Fruit fly (Drosophila melanogaster): ENCODE measurements around the gene CG42821.

The CG42821 gene

DNA sequence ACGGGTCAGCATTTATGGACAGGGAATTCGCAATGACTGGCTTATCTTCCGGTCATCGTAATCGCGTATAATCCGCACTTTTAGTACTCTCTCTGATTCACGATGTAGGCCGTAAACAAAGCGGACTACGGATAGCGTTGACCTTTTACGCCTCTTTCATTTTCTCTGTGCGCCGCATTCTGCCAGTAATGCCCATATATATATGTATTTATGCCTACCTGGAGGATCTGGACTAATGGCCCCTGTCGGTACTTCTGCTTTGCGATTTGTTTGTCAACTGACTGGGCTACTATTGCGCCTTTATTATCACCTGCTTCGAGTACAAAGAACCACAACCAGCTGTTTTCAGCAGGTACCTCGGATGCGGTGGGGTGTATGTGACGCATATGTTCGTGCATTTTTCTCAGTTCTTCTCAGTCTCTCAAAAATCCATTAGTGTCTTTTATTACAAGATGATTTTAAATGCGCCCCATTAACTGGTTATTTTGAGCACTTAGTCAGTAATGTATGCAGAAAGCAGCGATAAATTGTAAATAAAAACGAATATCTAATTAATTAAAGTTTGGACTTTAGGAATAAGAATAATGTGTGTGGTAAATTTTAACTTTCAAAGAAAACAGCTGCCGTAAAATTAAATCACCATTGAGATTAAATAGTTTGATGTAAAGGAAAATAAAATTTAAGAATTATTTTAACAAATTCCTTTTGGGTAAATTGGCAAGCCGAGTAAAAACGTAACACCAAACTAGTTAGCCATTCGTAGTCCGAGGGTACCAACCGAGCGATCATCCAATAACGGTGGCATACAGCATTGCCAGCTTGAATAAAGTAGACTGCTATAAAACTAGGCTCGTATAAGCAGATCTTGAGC is 18.3 kb upstream of the CG42821 start, which contains the start of gene CREG (continued):
- TF ChIP-seq disco-r (GFP tag; optimal IDR thresholded peaks at IDR 0.05) (no peak), Ptx1 (GFP tag; IDR thresholded peaks at IDR 0.05) (0 out of 2 replicates have a peak, but pooled peaks have one; percentile 31), CG12104 (GFP tag; optimal IDR thresholded peaks at IDR 0.05) (peak; percentile 34), HHEX (GFP tag; optimal IDR thresholded peaks at IDR 0.05) (no peak), chm (GFP tag; IDR thresholded peaks at IDR 0.05) (no peak), sug (tag; optimal IDR thresholded peaks at IDR 0.05) (no peak), CG2120 (GFP tag; optimal IDR thresholded peaks at IDR 0.05) (peak; percentile 34), CG11695 (GFP tag; IDR thresholded peaks at IDR 0.05) (no peak), NFAT (GFP tag; IDR thresholded peaks at IDR 0.05) (no peak), E2f2 (GFP tag; IDR thresholded peaks at IDR 0.05) (no peak), Fer2 (tag; optimal IDR thresholded peaks at IDR 0.05) (no peak), Hmx (GFP tag; optimal IDR thresholded peaks at IDR 0.05) (no peak), br (optimal IDR thresholded peaks at IDR 0.05) (no peak), Med (GFP tag) (peak; percentile 71), CG4404 (GFP tag; IDR thresholded peaks at IDR 0.05) (no peak), fd96Cb (tag; optimal IDR thresholded peaks at IDR 0.05) (peak; percentile 13), CG31365 (tag; optimal IDR thresholded peaks at IDR 0.05) (no peak), CG4424 (GFP tag; optimal IDR thresholded peaks at IDR 0.05) (peak; percentile 11), CG17361 (GFP tag; IDR thresholded peaks at IDR 0.05) (peak; percentile 72; the same call in 2 of the 3 replicates), Optix (GFP tag; IDR thresholded peaks at IDR 0.05) (no peak), Chrac-16 (GFP tag; optimal IDR thresholded peaks at IDR 0.05) (peak; percentile 3), CG1792 (GFP tag; optimal IDR thresholded peaks at IDR 0.05) (no peak), HLH4C (GFP tag; IDR thresholded peaks at IDR 0.05; ENCODE audit: partially characterized antibody) (no peak), esg (GFP tag; conservative IDR thresholded peaks at IDR 0.05) (no peak), ken (GFP tag; IDR thresholded peaks at IDR 0.05) (no peak), CG17829 (tag; optimal IDR thresholded peaks at IDR 0.05) (peak; percentile 7), CG18476 (GFP tag; optimal IDR thresholded peaks at IDR 0.05) (no peak), mirr (GFP tag; optimal IDR thresholded peaks at IDR 0.05) (no peak), chn (GFP tag; optimal IDR thresholded peaks at IDR 0.05) (peak; percentile 0), CG2116 (GFP tag; optimal IDR thresholded peaks at IDR 0.05) (peak; percentile 11), CG7372 (GFP tag; IDR thresholded peaks at IDR 0.05) (no peak), Doc3 (GFP tag; IDR thresholded peaks at IDR 0.05; ENCODE audit: partially characterized antibody) (no peak), ind (GFP tag; optimal IDR thresholded peaks at IDR 0.05) (peak; percentile 6), CG6791 (GFP tag; IDR thresholded peaks at IDR 0.05; ENCODE audit: partially characterized antibody) (no peak), Fer1 (GFP tag; optimal IDR thresholded peaks at IDR 0.05) (no peak), pan (optimal IDR thresholded peaks at IDR 0.05) (peak in 1 of 2 experiments; percentile 64), pan (GFP tag; optimal IDR thresholded peaks at IDR 0.05 in 1 of 2, IDR thresholded peaks at IDR 0.05 in 1 of 2) (peak in 1 of 2 experiments; percentile 77), kni (GFP tag; optimal IDR thresholded peaks at IDR 0.05) (peak; percentile 6), CG13775 (GFP tag; optimal IDR thresholded peaks at IDR 0.05) (peak; percentile 58), CG15696 (tag; optimal IDR thresholded peaks at IDR 0.05) (no peak), Meics (GFP tag; optimal IDR thresholded peaks at IDR 0.05) (peak; percentile 25), CG11696 (GFP tag; IDR thresholded peaks at IDR 0.05) (no peak), Deaf1 (tag; optimal IDR thresholded peaks at IDR 0.05) (no peak), Xrp1 (GFP tag; IDR thresholded peaks at IDR 0.05) (peak; percentile 24; the same call in 1 of the 2 replicates), al (GFP tag; IDR thresholded peaks at IDR 0.05) (no peak), CG10979 (tag; optimal IDR thresholded peaks at IDR 0.05) (peak; percentile 24), Dll (GFP tag; IDR thresholded peaks at IDR 0.05; ENCODE audit: partially characterized antibody) (no peak), Sry-δ (GFP tag; optimal IDR thresholded peaks at IDR 0.05) (no peak), sd (tag; optimal IDR thresholded peaks at IDR 0.05) (no peak), Neu2 (GFP tag; optimal IDR thresholded peaks at IDR 0.05; ENCODE audit: borderline replicate concordance) (no peak)

Data from whole organism, embryonic.